Fruit fly (Drosophila melanogaster) whole organism: ENCODE measurements around the gene Tango6.

Experiments used
- psq ChIP-seq: fragments of >200 bp; optimal IDR thresholded peaks from 2 replicates; lab custom pipeline; 2017
- usp ChIP-seq: fragments of >200 bp; optimal IDR thresholded peaks from 2 replicates; lab custom pipeline; 2017; ENCODE audit warnings: missing biosample characterization, missing genetic modification characterization, mixed read lengths

dm6 chr2L:18968370-18969105 is at the start of gene Tango6, which contains the start of gene Nak:
- no peak for TF ChIP-seq psq
- no peak for TF ChIP-seq usp (GFP tag; lab: Kevin White, UChicago)
